Worm (Caenorhabditis elegans): ENCODE results near the gene pqn-67.

DNA sequence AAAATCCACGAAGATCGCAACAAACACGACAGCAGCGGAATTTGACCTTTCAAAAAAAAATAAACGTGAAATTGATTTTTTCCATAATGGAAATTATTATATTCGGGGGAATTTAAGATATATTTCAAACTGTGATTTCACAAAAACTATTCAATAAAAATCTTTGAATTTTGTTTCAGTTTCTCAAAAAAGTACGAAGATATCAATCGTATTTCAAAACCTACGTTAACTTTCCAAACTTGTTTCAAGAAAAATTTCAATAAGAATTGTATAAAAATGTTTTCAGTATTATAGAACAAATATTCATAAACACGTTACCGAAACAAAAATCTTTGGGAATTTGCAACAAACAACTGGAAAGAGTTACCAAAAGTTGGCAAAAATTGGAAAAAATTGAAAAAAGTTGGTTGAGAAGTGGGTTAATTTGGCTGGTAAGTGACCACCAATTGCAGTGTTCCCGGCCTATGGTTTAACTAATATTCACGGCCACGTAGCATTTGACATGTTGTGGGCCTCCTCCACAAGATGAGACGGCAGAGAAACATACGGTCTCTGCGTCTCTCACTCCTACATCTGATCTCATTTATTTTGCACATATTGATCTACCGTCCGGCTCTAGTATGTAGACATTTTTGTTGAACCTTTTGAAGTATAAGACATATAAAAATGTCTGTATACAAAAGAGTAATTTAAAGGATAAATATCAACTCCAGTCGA lies 26.7 kb downstream of the pqn-67 start, which contains the start of the genes T16G1.9 and T16G1.18:
- no peak for TF ChIP-seq hlh-8 (tag; optimal IDR thresholded peaks at IDR 0.05)
- TF ChIP-seq eyg-1 (tag; optimal IDR thresholded peaks at IDR 0.05), result no peak
- TF ChIP-seq hlh-15 (tag; optimal IDR thresholded peaks at IDR 0.05), result no peak
- no peak for TF ChIP-seq pax-1 (tag; optimal IDR thresholded peaks at IDR 0.05)
- no peak for TF ChIP-seq rnt-1 (tag; optimal IDR thresholded peaks at IDR 0.05)
- no peak for TF ChIP-seq ceh-30 (tag; optimal IDR thresholded peaks at IDR 0.05)
- no peak for TF ChIP-seq mec-3 (tag; optimal IDR thresholded peaks at IDR 0.05; ENCODE audit: borderline replicate concordance)

Measured in whole organism, late embryonic.